Worm (Caenorhabditis elegans) whole organism, L1 larva: ENCODE measurements around the gene srz-97.

Experiments used
- Y116A8C.19 ChIP-seq: sonication (generic microtip); optimal IDR thresholded peaks from 2 replicates; lab custom pipeline; 2016; ENCODE audit warnings: missing compliant biosample characterization, missing genetic modification characterization, borderline replicate concordance
- aly-2 ChIP-seq: fragments of 150-350 bp; optimal IDR thresholded peaks from 2 replicates; lab custom pipeline; 2014; ENCODE audit warnings: missing biosample characterization, missing genetic modification characterization
- ama-1 ChIP-seq: fragments of 150-350 bp; optimal IDR thresholded peaks from 2 replicates; lab custom pipeline; 2014
- lin-13 ChIP-seq: fragments of 150-350 bp; optimal IDR thresholded peaks from 2 replicates; lab custom pipeline; 2014; ENCODE audit warnings: missing biosample characterization, missing genetic modification reagents, missing genetic modification characterization
- snpc-4 ChIP-seq: fragments of 150-350 bp; optimal IDR thresholded peaks from 2 replicates; lab custom pipeline; 2014; ENCODE audit warnings: missing biosample characterization, missing genetic modification characterization

- TF ChIP-seq ama-1 (lab: Kevin White, UChicago) (no peak), aly-2 (tag; lab: Kevin White, UChicago) (no peak), lin-13 (GFP tag; lab: Kevin White, UChicago) (no peak), snpc-4 (tag; lab: Kevin White, UChicago) (no peak), Y116A8C.19 (tag; lab: Kevin White, UChicago) (no peak)
Measured at ce11 chrV:14500554-14500953, 32.5 kb upstream of the srz-97 start.
